Worm (Caenorhabditis elegans) whole organism, L3 larva: ENCODE results near the gene lnkn-1.

Experiments
- ZK546.5 ChIP-seq: sonication (generic microtip); optimal IDR thresholded peaks from 2 replicates; lab custom pipeline; 2017; ENCODE audit warnings: missing biosample characterization, missing genetic modification characterization
- ceh-28 ChIP-seq: fragments of 150-350 bp; optimal IDR thresholded peaks from 2 replicates; lab custom pipeline; 2014; ENCODE audit warnings: missing biosample characterization, missing genetic modification reagents, missing genetic modification characterization
- ceh-82 ChIP-seq: fragments of 150-350 bp; optimal IDR thresholded peaks from 2 replicates; lab custom pipeline; 2014; ENCODE audit warnings: missing biosample characterization, missing genetic modification characterization
- egl-27 ChIP-seq: sonication (generic microtip); optimal IDR thresholded peaks from 4 replicates; lab custom pipeline; 2017; ENCODE audit warnings: missing biosample characterization, missing genetic modification reagents, missing genetic modification characterization
- egl-5 ChIP-seq: fragments of 150-350 bp; optimal IDR thresholded peaks from 2 replicates; lab custom pipeline; 2017; ENCODE audit warnings: missing biosample characterization, missing genetic modification reagents, missing genetic modification characterization, inconsistent platforms
- elt-2 ChIP-seq: sonication (generic microtip); optimal IDR thresholded peaks from 2 replicates; lab custom pipeline; 2016; ENCODE audit warnings: missing genetic modification reagents, mild to moderate bottlenecking, missing genetic modification characterization, missing compliant biosample characterization
- eor-1 ChIP-seq, 2 experiments: fragments of 150-350 bp; optimal IDR thresholded peaks; 2 replicates each; lab custom pipeline; 2014 to 2018; ENCODE audit warnings: missing biosample characterization in 2 of 2, missing genetic modification characterization in 2 of 2
- fkh-10 ChIP-seq: sonication (generic microtip); optimal IDR thresholded peaks from 2 replicates; lab custom pipeline; 2017; ENCODE audit warnings: missing biosample characterization, missing genetic modification reagents, missing genetic modification characterization
- fkh-2 ChIP-seq: fragments of 150-350 bp; optimal IDR thresholded peaks from 2 replicates; lab custom pipeline; 2014; ENCODE audit warnings: missing biosample characterization, missing genetic modification reagents, missing genetic modification characterization
- fos-1 ChIP-seq: fragments of 150-350 bp; optimal IDR thresholded peaks from 2 replicates; lab custom pipeline; 2014; ENCODE audit warnings: missing biosample characterization, missing genetic modification characterization
- hmg-11 ChIP-seq: sonication (generic microtip); optimal IDR thresholded peaks from 2 replicates; lab custom pipeline; 2016; ENCODE audit warnings: missing genetic modification characterization, missing compliant biosample characterization
- lin-15B ChIP-seq: fragments of 150-350 bp; optimal IDR thresholded peaks from 2 replicates; lab custom pipeline; 2014; ENCODE audit warnings: missing biosample characterization, missing genetic modification characterization
- lin-39 ChIP-seq: fragments of 150-350 bp; optimal IDR thresholded peaks from 2 replicates; lab custom pipeline; 2018; ENCODE audit warnings: missing biosample characterization, missing genetic modification reagents, missing genetic modification characterization
- lsy-12 ChIP-seq: sonication (generic microtip); optimal IDR thresholded peaks from 2 replicates; lab custom pipeline; 2016; ENCODE audit warnings: mild to moderate bottlenecking, missing genetic modification characterization, missing compliant biosample characterization
- nfya-1 ChIP-seq: sonication (generic microtip); optimal IDR thresholded peaks from 2 replicates; lab custom pipeline; 2017; ENCODE audit warnings: missing genetic modification characterization, mild to moderate bottlenecking, missing compliant biosample characterization, antibody characterized with exemption, moderate library complexity; ENCODE audit not compliant: insufficient read depth
- nhr-25 ChIP-seq: sonication (generic microtip); optimal IDR thresholded peaks from 2 replicates; lab custom pipeline; 2017; ENCODE audit warnings: missing biosample characterization, missing genetic modification characterization
- nhr-28 ChIP-seq: fragments of 150-350 bp; optimal IDR thresholded peaks from 2 replicates; lab custom pipeline; 2014; ENCODE audit warnings: missing biosample characterization, missing genetic modification characterization
- nhr-43 ChIP-seq: sonication (generic microtip); optimal IDR thresholded peaks from 2 replicates; lab custom pipeline; 2016; ENCODE audit warnings: mild to moderate bottlenecking, missing genetic modification characterization, missing compliant biosample characterization; ENCODE audit not compliant: poor library complexity, severe bottlenecking
- nhr-76 ChIP-seq: fragments of 150-350 bp; sonication (generic microtip); optimal IDR thresholded peaks from 5 replicates; lab custom pipeline; 2014; ENCODE audit warnings: missing biosample characterization, missing genetic modification characterization
- nhr-77 ChIP-seq: fragments of 150-350 bp; optimal IDR thresholded peaks from 2 replicates; lab custom pipeline; 2014; ENCODE audit warnings: missing biosample characterization, missing genetic modification characterization
- pha-4 ChIP-seq: fragments of 150-350 bp; optimal IDR thresholded peaks from 2 replicates; lab custom pipeline; 2014; ENCODE audit warnings: missing biosample characterization, missing genetic modification reagents, missing genetic modification characterization
- pqm-1 ChIP-seq: fragments of 150-350 bp; optimal IDR thresholded peaks from 2 replicates; lab custom pipeline; 2017; ENCODE audit warnings: missing biosample characterization, missing genetic modification characterization, inconsistent platforms
- sea-2 ChIP-seq: fragments of 150-350 bp; sonication (generic microtip); optimal IDR thresholded peaks from 4 replicates; lab custom pipeline; 2014; ENCODE audit warnings: missing biosample characterization, missing genetic modification reagents, missing genetic modification characterization
- skn-1 ChIP-seq: fragments of 150-350 bp; optimal IDR thresholded peaks from 2 replicates; lab custom pipeline; 2014; ENCODE audit warnings: missing biosample characterization, missing genetic modification characterization
- snpc-4 ChIP-seq: fragments of 150-350 bp; optimal IDR thresholded peaks from 2 replicates; lab custom pipeline; 2014; ENCODE audit warnings: missing biosample characterization, missing genetic modification characterization
- tbx-2 ChIP-seq: sonication (generic microtip); optimal IDR thresholded peaks from 2 replicates; lab custom pipeline; 2016; ENCODE audit warnings: mild to moderate bottlenecking, missing genetic modification characterization, missing compliant biosample characterization
- ztf-11 ChIP-seq: fragments of 150-350 bp; optimal IDR thresholded peaks from 2 replicates; lab custom pipeline; 2014; ENCODE audit warnings: missing biosample characterization, missing genetic modification characterization

The lnkn-1 gene

DNA sequence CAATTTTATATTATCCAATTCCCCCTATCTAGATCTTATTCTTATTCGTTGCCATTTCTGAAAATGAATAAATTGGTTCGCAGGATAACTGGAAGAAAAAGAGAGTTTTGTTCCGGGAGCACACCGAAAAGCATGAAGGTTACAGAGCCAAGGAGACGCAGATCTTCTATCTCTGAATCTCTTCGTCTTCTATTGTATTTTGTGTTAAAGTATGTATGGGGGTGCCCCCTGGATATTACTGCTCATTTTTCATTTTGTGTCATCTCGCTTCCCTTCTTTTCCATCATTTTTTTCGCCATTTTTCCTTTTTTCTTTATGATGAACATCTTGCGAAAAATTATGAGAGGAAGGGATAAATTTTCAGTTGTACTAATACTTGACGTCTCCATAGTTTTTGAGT is 43.7 kb downstream of the lnkn-1 start:
- TF ChIP-seq lin-39: peak; percentile 74
- no peak for TF ChIP-seq ceh-82 (tag; lab: Kevin White, UChicago)
- peak; percentile 5 for TF ChIP-seq nfya-1 (tag; lab: Kevin White, UChicago)

DNA sequence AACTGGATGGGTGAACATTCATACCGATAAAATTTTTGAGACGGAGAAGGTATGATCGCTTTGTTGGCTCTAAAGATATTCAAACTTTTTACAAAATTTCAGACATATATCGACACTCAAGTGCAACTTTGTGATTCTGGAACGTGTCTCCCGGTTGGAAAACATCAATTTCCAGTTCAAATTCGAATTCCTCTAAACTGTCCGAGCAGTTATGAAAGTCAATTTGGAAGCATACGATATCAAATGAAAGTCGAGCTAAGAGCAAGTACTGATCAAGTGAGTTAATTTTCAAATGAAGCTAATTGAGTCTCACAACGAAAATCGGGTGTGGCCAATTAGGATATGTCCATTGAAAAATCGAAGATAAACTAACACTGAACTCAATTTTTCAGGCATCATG is 44.3 kb downstream of the lnkn-1 start:
- TF ChIP-seq pha-4 (no peak), ztf-11 (tag; lab: Kevin White, UChicago) (no peak), fos-1 (tag; lab: Kevin White, UChicago) (no peak), lsy-12 (no peak), sea-2 (no peak), nhr-76 (tag; lab: Kevin White, UChicago) (no peak), lin-15B (tag; lab: Kevin White, UChicago) (no peak), nhr-28 (tag; lab: Kevin White, UChicago) (no peak), fkh-2 (no peak), nhr-25 (no peak), ceh-28 (no peak), pqm-1 (tag; lab: Kevin White, UChicago) (no peak)

- TF ChIP-seq elt-2 (tag; lab: Kevin White, UChicago) (peak; percentile 62), snpc-4 (peak; percentile 41), nhr-43 (peak; percentile 72), hmg-11 (tag; lab: Kevin White, UChicago) (peak; percentile 90), ZK546.5 (no peak), ceh-82 (tag; lab: Kevin White, UChicago) (peak; percentile 9), nhr-77 (no peak), nhr-25 (peak; percentile 26), skn-1 (tag; lab: Kevin White, UChicago) (peak; percentile 78), tbx-2 (peak; percentile 67), lsy-12 (peak; percentile 65), lin-15B (tag; lab: Kevin White, UChicago) (peak; percentile 39), lin-39 (peak; percentile 82), egl-27 (tag; lab: Kevin White, UChicago) (peak; percentile 20), fkh-10 (no peak), nfya-1 (tag; lab: Kevin White, UChicago) (peak; percentile 71), eor-1 (tag; optimal IDR thresholded peaks at IDR 0.05; lab: Kevin White, UChicago) (no peak), egl-5 (tag; lab: Kevin White, UChicago) (peak; percentile 57)
Measured at ce11 chrIII:8937571-8937970, 47.5 kb downstream of the lnkn-1 start.
